Worm (Caenorhabditis elegans): Measurements from ENCODE around the gene F10G7.10.
A peak's percentile ranks its signal among the peaks of the same experiment; 100 is the strongest.

Gene F10G7.10

ce11 chrII:4696055-4696454 lies 30.0 kb downstream of the F10G7.10 start:
- TF ChIP-seq zag-1 (tag; optimal IDR thresholded peaks at IDR 0.05) = no peak
- peak; percentile 12 for TF ChIP-seq nhr-43 (tag; optimal IDR thresholded peaks at IDR 0.05; ENCODE audit: poor library complexity, severe bottlenecking)

DNA sequence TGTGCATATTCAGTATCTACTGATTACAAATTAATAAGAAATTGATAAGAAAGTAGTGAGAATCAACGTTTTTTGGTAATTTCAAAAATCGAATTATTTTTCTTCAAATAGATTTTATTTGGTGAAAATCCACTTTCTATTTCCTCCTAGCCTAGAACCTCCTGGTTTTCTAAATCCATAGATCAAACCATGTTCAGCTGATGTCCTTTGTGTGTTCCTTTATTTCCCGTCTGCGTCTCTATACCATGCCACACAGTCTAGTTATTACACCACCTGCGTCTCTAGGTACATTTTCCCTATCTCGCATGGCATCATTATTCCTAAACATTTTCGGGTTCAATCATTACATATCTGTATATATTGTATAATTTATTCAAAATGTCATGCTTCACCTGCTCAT lies 32.9 kb downstream of the F10G7.10 start, which contains the start of gene F10G7.5:
F10G7.5 (plus strand) TSS at position 286 of the 400 bp plus-strand sequence.
- no peak for TF ChIP-seq mml-1 (tag; optimal IDR thresholded peaks at IDR 0.05)
- TF ChIP-seq lin-39 (tag; optimal IDR thresholded peaks at IDR 0.05) = no peak
- TF ChIP-seq lsy-12 (tag; optimal IDR thresholded peaks at IDR 0.05) = no peak
- no peak for TF ChIP-seq egl-27 (tag; optimal IDR thresholded peaks at IDR 0.05)
- no peak for TF ChIP-seq nhr-11 (tag; optimal IDR thresholded peaks at IDR 0.05)
- no peak for TF ChIP-seq nhr-237 (tag; optimal IDR thresholded peaks at IDR 0.05)
- TF ChIP-seq nhr-77 (tag; optimal IDR thresholded peaks at IDR 0.05) = no peak
- peak; percentile 31 for TF ChIP-seq nfya-1 (tag; optimal IDR thresholded peaks at IDR 0.05; ENCODE audit: insufficient read depth)
- TF ChIP-seq ztf-11 (tag; optimal IDR thresholded peaks at IDR 0.05) = no peak
- TF ChIP-seq ztf-4 (tag; optimal IDR thresholded peaks at IDR 0.05) = no peak
- no peak for TF ChIP-seq egl-5 (tag; optimal IDR thresholded peaks at IDR 0.05)
- TF ChIP-seq elt-2 (tag; optimal IDR thresholded peaks at IDR 0.05) = peak; percentile 58

- TF ChIP-seq sea-2 (GFP tag; optimal IDR thresholded peaks at IDR 0.05) (no peak), ZK546.5 (tag; optimal IDR thresholded peaks at IDR 0.05) (no peak), fos-1 (tag; optimal IDR thresholded peaks at IDR 0.05) (no peak)
Measured at ce11 chrII:4689477-4689876, 36.6 kb downstream of the F10G7.10 start, which contains the start of gene F10G7.12. Gene F10G7.12, plus strand, starts transcription at chrII:4689777.

ce11 chrII:4686941-4687340 lies 39.1 kb downstream of the F10G7.10 start, which contains the start of gene sre-39:
Gene sre-39, plus strand, starts transcription at chrII:4687241.
- TF ChIP-seq nhr-237 (tag; optimal IDR thresholded peaks at IDR 0.05) (no peak), lsy-12 (tag; optimal IDR thresholded peaks at IDR 0.05) (no peak), lin-39 (tag; optimal IDR thresholded peaks at IDR 0.05) (no peak), aly-2 (tag; optimal IDR thresholded peaks at IDR 0.05) (no peak), fkh-10 (GFP tag; optimal IDR thresholded peaks at IDR 0.05) (no peak), nhr-76 (tag; optimal IDR thresholded peaks at IDR 0.05) (no peak), jun-1 (tag; optimal IDR thresholded peaks at IDR 0.05) (no peak), unc-62 (GFP tag; optimal IDR thresholded peaks at IDR 0.05) (no peak), nhr-28 (tag; optimal IDR thresholded peaks at IDR 0.05) (no peak), zag-1 (tag; optimal IDR thresholded peaks at IDR 0.05) (no peak), ama-1 (optimal IDR thresholded peaks at IDR 0.05) (no peak), egl-27 (tag; optimal IDR thresholded peaks at IDR 0.05) (no peak), eor-1 (tag; optimal IDR thresholded peaks at IDR 0.05) (no peak), nhr-25 (tag; optimal IDR thresholded peaks at IDR 0.05) (no peak), lin-15B (tag; optimal IDR thresholded peaks at IDR 0.05) (no peak), mdl-1 (tag; optimal IDR thresholded peaks at IDR 0.05) (no peak), fos-1 (tag; optimal IDR thresholded peaks at IDR 0.05) (no peak)

DNA sequence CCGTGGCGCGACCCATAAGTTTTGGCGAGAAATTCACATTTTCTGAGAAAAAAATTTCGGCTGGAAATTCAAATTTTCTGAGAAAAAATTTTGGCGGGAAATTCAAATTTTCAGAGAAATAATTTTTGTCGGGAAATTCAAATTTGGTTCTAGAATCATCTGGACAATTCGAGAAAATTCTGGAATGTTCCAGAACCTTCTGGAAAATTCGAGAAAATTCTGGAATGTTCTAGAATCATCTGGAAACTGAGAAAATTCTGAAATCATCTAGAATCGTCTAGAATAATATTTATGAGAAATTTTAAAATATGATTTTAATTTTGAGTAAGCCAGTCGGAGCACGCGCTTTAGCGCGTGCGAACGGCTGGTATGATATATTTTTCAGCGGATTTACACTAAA lies 41.2 kb downstream of the F10G7.10 start:
- TF ChIP-seq pqm-1 (tag; optimal IDR thresholded peaks at IDR 0.05) (no peak), nhr-43 (tag; optimal IDR thresholded peaks at IDR 0.05; ENCODE audit: poor library complexity, severe bottlenecking) (no peak), nhr-77 (tag; optimal IDR thresholded peaks at IDR 0.05) (no peak), mml-1 (tag; optimal IDR thresholded peaks at IDR 0.05) (no peak), lsy-12 (tag; optimal IDR thresholded peaks at IDR 0.05) (no peak), sea-2 (GFP tag; optimal IDR thresholded peaks at IDR 0.05) (no peak), snpc-4 (tag; optimal IDR thresholded peaks at IDR 0.05) (no peak), ceh-28 (tag; optimal IDR thresholded peaks at IDR 0.05) (no peak), elt-3 (tag; optimal IDR thresholded peaks at IDR 0.05) (no peak), elt-1 (tag; optimal IDR thresholded peaks at IDR 0.05) (no peak), fkh-10 (GFP tag; optimal IDR thresholded peaks at IDR 0.05) (no peak), nhr-76 (tag; optimal IDR thresholded peaks at IDR 0.05) (no peak), egl-27 (tag; optimal IDR thresholded peaks at IDR 0.05) (no peak), unc-62 (GFP tag; optimal IDR thresholded peaks at IDR 0.05) (no peak), ZK546.5 (tag; optimal IDR thresholded peaks at IDR 0.05) (no peak)

DNA sequence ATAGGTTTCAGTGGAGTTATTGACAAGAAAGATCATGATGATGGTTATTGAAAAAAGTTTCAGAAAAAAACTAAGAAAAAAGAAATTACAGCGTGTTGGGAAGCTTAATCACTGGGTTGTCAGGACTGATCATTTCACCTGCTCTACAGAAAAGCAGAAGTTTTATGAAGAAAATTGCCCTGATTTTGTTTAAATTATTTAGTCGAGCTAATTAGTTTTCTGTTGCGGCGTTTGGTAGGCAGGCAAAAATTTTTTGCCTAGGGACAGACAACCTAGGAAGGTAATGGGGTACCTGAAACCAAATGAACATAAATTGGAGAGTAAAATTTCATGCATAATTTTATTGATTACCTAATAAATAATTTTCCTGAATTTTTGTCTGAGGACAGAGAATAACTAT lies 42.4 kb downstream of the F10G7.10 start, which contains the start of gene sre-40:
sre-40 (minus strand) TSS at position 101 of the 400 bp plus-strand sequence.
- no peak for TF ChIP-seq hmg-11 (tag; optimal IDR thresholded peaks at IDR 0.05)
